Fruit fly (Drosophila melanogaster): ENCODE measurements around the gene CG33764.
A peak's percentile ranks its signal among the peaks of the same experiment; 100 is the strongest.

The CG33764 gene

DNA sequence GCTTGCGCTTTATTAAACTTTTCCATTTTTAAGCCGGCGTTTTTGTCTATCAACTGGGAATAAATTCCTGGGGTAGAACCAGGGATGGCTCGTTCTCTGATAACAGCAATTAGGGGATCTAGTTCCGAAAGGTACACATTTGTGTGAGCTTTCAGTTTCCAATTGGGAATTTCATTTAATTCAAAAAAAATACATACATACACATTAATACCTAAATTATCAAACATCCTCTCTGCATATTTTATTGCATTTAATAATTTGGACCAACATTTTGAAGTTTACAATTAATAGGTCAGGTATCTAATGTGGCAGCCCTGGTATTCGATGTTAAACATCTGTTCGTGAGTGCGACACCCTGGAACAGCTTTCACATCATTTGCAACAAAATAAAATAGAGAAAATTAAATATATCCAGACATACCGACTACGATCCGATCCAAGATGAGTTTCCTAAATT lies 8.2 kb downstream of the CG33764 start, which contains the start of the genes CG15011 and CG1309 (continued):
- TF ChIP-seq CG4328 (GFP tag; optimal IDR thresholded peaks at IDR 0.05) (peak; percentile 76), BEAF-32 (GFP tag; optimal IDR thresholded peaks at IDR 0.05) (peak; percentile 63), CG2116 (GFP tag; optimal IDR thresholded peaks at IDR 0.05) (peak; percentile 76), GATAe (GFP tag; conservative IDR thresholded peaks at IDR 0.05) (peak; percentile 66), her (GFP tag; optimal IDR thresholded peaks at IDR 0.05) (peak; percentile 66), CHES-1-like (GFP tag; optimal IDR thresholded peaks at IDR 0.05) (peak; percentile 88), Sox100B (GFP tag; optimal IDR thresholded peaks at IDR 0.05) (peak; percentile 76), scrt (GFP tag; optimal IDR thresholded peaks at IDR 0.05) (peak; percentile 65), CG15601 (tag; optimal IDR thresholded peaks at IDR 0.05) (peak; percentile 80), Gug (GFP tag; IDR thresholded peaks at IDR 0.05) (peak; percentile 69; the same call in 3 of the 4 replicates), CG32532 (GFP tag; IDR thresholded peaks at IDR 0.05) (peak; percentile 83), dm (GFP tag; optimal IDR thresholded peaks at IDR 0.05) (peak; percentile 82), Ets65A (GFP tag) (peak; percentile 99), B-H2 (GFP tag; optimal IDR thresholded peaks at IDR 0.05) (peak; percentile 86), pb (GFP tag; optimal IDR thresholded peaks at IDR 0.05) (peak; percentile 82), gcm (GFP tag; optimal IDR thresholded peaks at IDR 0.05) (peak; percentile 77), CG9932 (GFP tag; IDR thresholded peaks at IDR 0.05) (peak; percentile 87), Sry-δ (GFP tag; optimal IDR thresholded peaks at IDR 0.05) (peak; percentile 70), ara (GFP tag; IDR thresholded peaks at IDR 0.05) (no peak), CG17568 (GFP tag; optimal IDR thresholded peaks at IDR 0.05) (no peak), zfh2 (GFP tag; optimal IDR thresholded peaks at IDR 0.05) (peak; percentile 86), da (GFP tag; optimal IDR thresholded peaks at IDR 0.05) (peak; percentile 87), ewg (GFP tag; optimal IDR thresholded peaks at IDR 0.05) (peak; percentile 42), Oaz (GFP tag; IDR thresholded peaks at IDR 0.05) (0 out of 2 replicates have a peak, but pooled peaks have one; percentile 34), insv (GFP tag; optimal IDR thresholded peaks at IDR 0.05) (peak; percentile 21 to 84), CG7839 (tag; optimal IDR thresholded peaks at IDR 0.05) (peak; percentile 85), dimm (GFP tag; IDR thresholded peaks at IDR 0.05) (no peak), az2 (GFP tag; optimal IDR thresholded peaks at IDR 0.05) (peak; percentile 81), nom (GFP tag; optimal IDR thresholded peaks at IDR 0.05) (peak; percentile 60), en (GFP tag; optimal IDR thresholded peaks at IDR 0.05) (peak; percentile 67), CrebB (tag; optimal IDR thresholded peaks at IDR 0.05) (peak; percentile 65), CG18262 (tag; optimal IDR thresholded peaks at IDR 0.05) (peak; percentile 85), slou (GFP tag; optimal IDR thresholded peaks at IDR 0.05) (peak; percentile 84), CG12659 (GFP tag; optimal IDR thresholded peaks at IDR 0.05) (peak; percentile 84), schlank (tag; optimal IDR thresholded peaks at IDR 0.05) (peak; percentile 8), Fer1 (GFP tag; optimal IDR thresholded peaks at IDR 0.05) (peak; percentile 85), cwo (GFP tag; optimal IDR thresholded peaks at IDR 0.05) (peak; percentile 35), Xbp1 (GFP tag; optimal IDR thresholded peaks at IDR 0.05) (peak; percentile 90), tin (GFP tag; optimal IDR thresholded peaks at IDR 0.05) (peak; percentile 83), CG2875 (GFP tag; optimal IDR thresholded peaks at IDR 0.05) (peak; percentile 28), Hmr (GFP tag; optimal IDR thresholded peaks at IDR 0.05) (peak; percentile 81), Hmx (GFP tag; optimal IDR thresholded peaks at IDR 0.05) (peak; percentile 72), Atf-2 (GFP tag; optimal IDR thresholded peaks at IDR 0.05) (peak; percentile 84), bbx (GFP tag; IDR thresholded peaks at IDR 0.05; ENCODE audit: partially characterized antibody) (no peak), CG2202 (tag; optimal IDR thresholded peaks at IDR 0.05) (peak; percentile 31), Abd-B (GFP tag; optimal IDR thresholded peaks at IDR 0.05) (peak; percentile 89), gfzf (GFP tag; optimal IDR thresholded peaks at IDR 0.05) (peak; percentile 23), Hey (tag; optimal IDR thresholded peaks at IDR 0.05) (no peak), br (optimal IDR thresholded peaks at IDR 0.05) (no peak), nerfin-1 (tag; optimal IDR thresholded peaks at IDR 0.05) (peak; percentile 93)
